Fruit fly (Drosophila melanogaster): ENCODE data around the gene CG11841.

Gene CG11841

dm6 chr3R:29063921-29064460, 13.1 kb downstream of the CG11841 start:
- TF ChIP-seq CG9705 (GFP tag; optimal IDR thresholded peaks at IDR 0.05) (no peak), Jra (GFP tag; optimal IDR thresholded peaks at IDR 0.05) (no peak), dl (GFP tag; optimal IDR thresholded peaks at IDR 0.05; ENCODE audit: insufficient read depth in 1 of 2, partially characterized antibody in 2 of 2) (peak in 1 of 2 experiments; percentile 50), HLH106 (tag; optimal IDR thresholded peaks at IDR 0.05) (no peak), sage (GFP tag; optimal IDR thresholded peaks at IDR 0.05) (no peak), psq (GFP tag; optimal IDR thresholded peaks at IDR 0.05) (peak; percentile 45), GATAd (GFP tag; optimal IDR thresholded peaks at IDR 0.05) (no peak), N (GFP tag; optimal IDR thresholded peaks at IDR 0.05) (peak; percentile 47), rgr (GFP tag; optimal IDR thresholded peaks at IDR 0.05) (no peak), Dif (GFP tag; optimal IDR thresholded peaks at IDR 0.05; ENCODE audit: partially characterized antibody) (peak; percentile 71), tai (GFP tag; optimal IDR thresholded peaks at IDR 0.05) (no peak)

dm6 chr3R:29064682-29065100, 13.8 kb downstream of the CG11841 start:
- TF ChIP-seq Abd-B (GFP tag; optimal IDR thresholded peaks at IDR 0.05) (no peak), Mio (GFP tag; optimal IDR thresholded peaks at IDR 0.05) (no peak), h (GFP tag; optimal IDR thresholded peaks at IDR 0.05) (peak; percentile 32), Dif (GFP tag; optimal IDR thresholded peaks at IDR 0.05; ENCODE audit: partially characterized antibody) (peak; percentile 64), Vsx2 (GFP tag; optimal IDR thresholded peaks at IDR 0.05; ENCODE audit: partially characterized antibody) (no peak), CG9705 (GFP tag; optimal IDR thresholded peaks at IDR 0.05) (no peak), rgr (GFP tag; optimal IDR thresholded peaks at IDR 0.05) (peak; percentile 34), CrebA (GFP tag; optimal IDR thresholded peaks at IDR 0.05; ENCODE audit: borderline replicate concordance) (no peak), fru (GFP tag; optimal IDR thresholded peaks at IDR 0.05) (peak; percentile 54), usp (GFP tag; optimal IDR thresholded peaks at IDR 0.05) (no peak), psq (GFP tag; optimal IDR thresholded peaks at IDR 0.05) (no peak), OdsH (GFP tag; optimal IDR thresholded peaks at IDR 0.05) (peak; percentile 10), Hnf4 (GFP tag; optimal IDR thresholded peaks at IDR 0.05) (peak; percentile 18), HLH106 (tag; optimal IDR thresholded peaks at IDR 0.05) (no peak), br (GFP tag; optimal IDR thresholded peaks at IDR 0.05) (peak; percentile 57), Hr83 (GFP tag; optimal IDR thresholded peaks at IDR 0.05; ENCODE audit: poor library complexity, severe bottlenecking) (no peak), brk (GFP tag; optimal IDR thresholded peaks at IDR 0.05) (no peak), Rel (GFP tag; optimal IDR thresholded peaks at IDR 0.05) (no peak), Rel (tag; optimal IDR thresholded peaks at IDR 0.05) (no peak), sv (GFP tag; optimal IDR thresholded peaks at IDR 0.05) (no peak), sage (GFP tag; optimal IDR thresholded peaks at IDR 0.05) (no peak), N (GFP tag; optimal IDR thresholded peaks at IDR 0.05) (no peak), tai (GFP tag; optimal IDR thresholded peaks at IDR 0.05) (no peak), woc (GFP tag; optimal IDR thresholded peaks at IDR 0.05) (no peak), Jra (GFP tag; optimal IDR thresholded peaks at IDR 0.05) (no peak), Dfd (GFP tag; optimal IDR thresholded peaks at IDR 0.05) (no peak), Myc (optimal IDR thresholded peaks at IDR 0.05) (no peak), dmrt93B (GFP tag; optimal IDR thresholded peaks at IDR 0.05) (no peak), dl (GFP tag; optimal IDR thresholded peaks at IDR 0.05; ENCODE audit: insufficient read depth in 1 of 2, partially characterized antibody in 2 of 2) (peak in 1 of 2 experiments; percentile 84), Sp1 (GFP tag; optimal IDR thresholded peaks at IDR 0.05) (no peak), jim (GFP tag; optimal IDR thresholded peaks at IDR 0.05) (no peak), CG32264 (GFP tag; optimal IDR thresholded peaks at IDR 0.05) (no peak), GATAd (GFP tag; optimal IDR thresholded peaks at IDR 0.05) (no peak), foxo (GFP tag; optimal IDR thresholded peaks at IDR 0.05) (peak in 1 of 2 experiments; percentile 37), lola (GFP tag; optimal IDR thresholded peaks at IDR 0.05) (no peak), ey (GFP tag; optimal IDR thresholded peaks at IDR 0.05) (peak; percentile 5), Hr78 (GFP tag; optimal IDR thresholded peaks at IDR 0.05) (no peak), pan (optimal IDR thresholded peaks at IDR 0.05) (no peak), dsf (GFP tag; optimal IDR thresholded peaks at IDR 0.05; ENCODE audit: borderline replicate concordance) (no peak)
